Worm (Caenorhabditis elegans): ENCODE results near the gene uvs-1.

ce11 chrV:7786639-7787038 lies 17.4 kb downstream of the uvs-1 start:
- no peak for TF ChIP-seq blmp-1 (tag; optimal IDR thresholded peaks at IDR 0.05)
- no peak for TF ChIP-seq nhr-76 (tag; optimal IDR thresholded peaks at IDR 0.05)
